Worm (Caenorhabditis elegans) whole organism, early embryonic: Measurements from ENCODE around the gene Y58A7A.5.

ENCODE experiments used
- B0310.2 ChIP-seq: sonication (generic microtip); optimal IDR thresholded peaks from 2 replicates; lab custom pipeline; 2016; ENCODE audit warnings: mild to moderate bottlenecking, missing genetic modification characterization, missing compliant biosample characterization
- aly-1 ChIP-seq: sonication (generic microtip); optimal IDR thresholded peaks from 2 replicates; lab custom pipeline; 2016; ENCODE audit warnings: missing genetic modification characterization, missing compliant biosample characterization
- ama-1 ChIP-seq: fragments of 150-350 bp; optimal IDR thresholded peaks from 2 replicates; lab custom pipeline; 2014
- ceh-36 ChIP-seq: sonication (generic microtip); optimal IDR thresholded peaks from 2 replicates; lab custom pipeline; 2016; ENCODE audit warnings: missing genetic modification characterization, inconsistent platforms, missing compliant biosample characterization
- flt-1 ChIP-seq: fragments of 200-800 bp; sonication (Bioruptor generic); IDR thresholded peaks from 2 replicates; pipeline ENCODE4 v1.3.6; 2022; ENCODE audit warnings: missing genetic modification characterization, missing compliant biosample characterization
- hmbx-1 ChIP-seq: sonication (generic microtip); optimal IDR thresholded peaks from 2 replicates; lab custom pipeline; 2016; ENCODE audit warnings: mild to moderate bottlenecking, missing genetic modification characterization, missing compliant biosample characterization
- scrt-1 ChIP-seq: fragments of 200-800 bp; sonication (Bioruptor generic); IDR thresholded peaks from 2 replicates; pipeline ENCODE4 v1.3.6; 2022; ENCODE audit warnings: missing genetic modification characterization, missing compliant biosample characterization
- sea-1 ChIP-seq: fragments of 200-800 bp; sonication (Bioruptor generic); conservative IDR thresholded peaks from 2 replicates; pipeline ENCODE4 v1.3.6; 2022; ENCODE audit warnings: missing genetic modification characterization, missing compliant biosample characterization
- tbx-11 ChIP-seq: fragments of 200-800 bp; sonication (Bioruptor generic); IDR thresholded peaks from 2 replicates; pipeline ENCODE4 v1.3.6; 2022; ENCODE audit warnings: missing genetic modification characterization, missing compliant biosample characterization
- tra-4 ChIP-seq: sonication (generic microtip); optimal IDR thresholded peaks from 2 replicates; lab custom pipeline; 2017; ENCODE audit warnings: missing genetic modification characterization, missing compliant biosample characterization

DNA sequence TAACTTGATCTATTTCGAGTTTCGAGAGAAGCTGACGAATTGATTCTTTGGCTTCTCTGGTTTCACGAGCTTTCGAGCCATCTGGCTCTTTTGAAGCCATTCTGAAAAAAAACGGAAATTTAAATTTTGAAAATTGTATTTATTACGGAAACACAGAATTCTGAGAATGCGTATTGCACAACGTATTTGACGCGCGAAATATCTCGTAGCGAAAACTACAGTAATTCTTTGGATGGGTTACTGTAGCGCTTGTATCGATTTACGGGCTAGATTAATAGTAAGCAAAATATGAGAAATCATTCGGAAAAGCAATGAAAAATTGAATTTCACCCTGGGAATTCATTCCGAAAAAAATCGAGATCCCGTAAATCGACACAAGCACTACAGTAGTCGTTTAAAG, 26.9 kb upstream of the Y58A7A.5 start, which contains the start of gene C04F5.8:
- no peak for TF ChIP-seq sea-1 (GFP tag; lab: Robert Waterston, UW)
- TF ChIP-seq ama-1 (lab: Kevin White, UChicago) = no peak
- no peak for TF ChIP-seq flt-1 (GFP tag; lab: Robert Waterston, UW)
- TF ChIP-seq scrt-1 = no peak
- TF ChIP-seq aly-1 (tag; lab: Kevin White, UChicago) = no peak
- TF ChIP-seq tra-4 (tag; lab: Kevin White, UChicago) = no peak
- TF ChIP-seq B0310.2 (tag; lab: Kevin White, UChicago) = no peak
- TF ChIP-seq hmbx-1 = no peak
- no peak for TF ChIP-seq tbx-11 (GFP tag; lab: Robert Waterston, UW)
- no peak for TF ChIP-seq ceh-36 (tag; lab: Kevin White, UChicago)
